Fruit fly (Drosophila melanogaster) whole organism, embryonic: Measurements from ENCODE around the gene nan.

ENCODE experiments used
- ATbp ChIP-seq: fragments of 200-800 bp; sonication (Bioruptor generic); optimal IDR thresholded peaks from 2 replicates; lab custom pipeline; 2017; ENCODE audit warnings: missing biosample characterization, mild to moderate bottlenecking, missing genetic modification characterization, missing genetic modification reagents
- Awh ChIP-seq: fragments of 200-800 bp; sonication (Bioruptor generic); IDR thresholded peaks from 2 replicates; pipeline ENCODE4, ENCODE4 v1.3.6; 2022; ENCODE audit warnings: missing biosample characterization, missing genetic modification characterization
- CG10267 ChIP-seq: fragments of 200-800 bp; sonication (Bioruptor generic); optimal IDR thresholded peaks from 2 replicates; lab custom pipeline; 2018; ENCODE audit warnings: missing biosample characterization, mild to moderate bottlenecking, missing genetic modification characterization, moderate library complexity
- CG10979 ChIP-seq: fragments of 200-800 bp; sonication (Bioruptor generic); optimal IDR thresholded peaks from 2 replicates; lab custom pipeline; 2018; ENCODE audit warnings: missing biosample characterization, mild to moderate bottlenecking, missing genetic modification characterization, moderate library complexity
- CG11504 ChIP-seq: fragments of 200-800 bp; sonication (Bioruptor generic); optimal IDR thresholded peaks from 3 replicates; lab custom pipeline; 2019; ENCODE audit warnings: missing biosample characterization, mild to moderate bottlenecking, missing genetic modification characterization, moderate library complexity
- CG12219 ChIP-seq: fragments of 200-800 bp; sonication (Bioruptor generic); optimal IDR thresholded peaks from 3 replicates; lab custom pipeline; 2018; ENCODE audit warnings: missing biosample characterization, mild to moderate bottlenecking, missing genetic modification characterization
- CG13894 ChIP-seq: fragments of 200-800 bp; sonication (Bioruptor generic); optimal IDR thresholded peaks from 3 replicates; lab custom pipeline; 2018; ENCODE audit warnings: missing biosample characterization, mild to moderate bottlenecking, missing genetic modification characterization, moderate library complexity
- CG15601 ChIP-seq: fragments of 200-800 bp; sonication (Bioruptor generic); optimal IDR thresholded peaks from 3 replicates; lab custom pipeline; 2019; ENCODE audit warnings: missing biosample characterization, mild to moderate bottlenecking, missing genetic modification characterization, moderate library complexity
- CG1603 ChIP-seq: fragments of 200-800 bp; sonication (Bioruptor generic); optimal IDR thresholded peaks from 2 replicates; lab custom pipeline; 2019; ENCODE audit warnings: missing biosample characterization, mild to moderate bottlenecking, missing genetic modification characterization, moderate library complexity
- CG18262 ChIP-seq: fragments of 200-800 bp; optimal IDR thresholded peaks from 3 replicates; lab custom pipeline; 2019; ENCODE audit warnings: missing biosample characterization, mild to moderate bottlenecking, missing genetic modification characterization, moderate library complexity
- CG18476 ChIP-seq: fragments of 200-800 bp; sonication (Bioruptor generic); optimal IDR thresholded peaks from 2 replicates; lab custom pipeline; 2016; ENCODE audit warnings: missing biosample characterization, mild to moderate bottlenecking, missing genetic modification characterization
- CG18599 ChIP-seq: fragments of 200-800 bp; sonication (Bioruptor generic); optimal IDR thresholded peaks from 3 replicates; lab custom pipeline; 2017; ENCODE audit warnings: missing biosample characterization, missing genetic modification characterization, mild to moderate bottlenecking, moderate library complexity, missing genetic modification reagents
- CG2202 ChIP-seq: fragments of 200-800 bp; sonication (Bioruptor generic); optimal IDR thresholded peaks from 2 replicates; lab custom pipeline; 2018; ENCODE audit warnings: missing biosample characterization, mild to moderate bottlenecking, missing genetic modification characterization
- CG30403 ChIP-seq: fragments of 200-800 bp; sonication (Bioruptor generic); optimal IDR thresholded peaks from 3 replicates; lab custom pipeline; 2016; ENCODE audit warnings: missing biosample characterization, missing genetic modification characterization
- CG31365 ChIP-seq: fragments of 200-800 bp; sonication (Bioruptor generic); optimal IDR thresholded peaks from 2 replicates; lab custom pipeline; 2018; ENCODE audit warnings: missing biosample characterization, mild to moderate bottlenecking, missing genetic modification characterization
- CG4707 ChIP-seq: fragments of 200-800 bp; sonication (Bioruptor generic); optimal IDR thresholded peaks from 2 replicates; lab custom pipeline; 2018; ENCODE audit warnings: missing biosample characterization, mild to moderate bottlenecking, missing genetic modification characterization, moderate library complexity
- CG4820 ChIP-seq: fragments of 200-800 bp; sonication (Bioruptor generic); optimal IDR thresholded peaks from 3 replicates; lab custom pipeline; 2016; ENCODE audit warnings: missing biosample characterization, missing genetic modification characterization
- CG5180 ChIP-seq: fragments of 200-800 bp; sonication (Bioruptor generic); optimal IDR thresholded peaks from 3 replicates; lab custom pipeline; 2017; ENCODE audit warnings: missing biosample characterization, missing genetic modification characterization, mild to moderate bottlenecking, moderate library complexity, missing genetic modification reagents
- CG6254 ChIP-seq: fragments of 200-800 bp; sonication (Bioruptor generic); optimal IDR thresholded peaks from 3 replicates; lab custom pipeline; 2017; ENCODE audit warnings: mild to moderate bottlenecking, missing biosample characterization, missing genetic modification reagents, missing genetic modification characterization
- CG7372 ChIP-seq: fragments of 200-800 bp; sonication (Bioruptor generic); IDR thresholded peaks from 2 replicates; pipeline ENCODE4 v1.3.6; 2022; ENCODE audit warnings: missing biosample characterization, missing genetic modification characterization
- CG8290 ChIP-seq, 3 experiments: fragments of 200-800 bp; sonication (Bioruptor generic); optimal IDR thresholded peaks; 2 replicates each; lab custom pipeline; 2016 to 2019; ENCODE audit warnings: missing biosample characterization in 3 of 3, missing genetic modification characterization in 3 of 3, mild to moderate bottlenecking in 2 of 3, moderate library complexity in 1 of 3
- CG9437 ChIP-seq: fragments of 200-800 bp; sonication (Bioruptor generic); optimal IDR thresholded peaks from 2 replicates; lab custom pipeline; 2018; ENCODE audit warnings: missing biosample characterization, mild to moderate bottlenecking, missing genetic modification characterization
- Fer1 ChIP-seq: fragments of 200-800 bp; sonication (Bioruptor generic); optimal IDR thresholded peaks from 2 replicates; lab custom pipeline; 2017; ENCODE audit warnings: missing biosample characterization, mild to moderate bottlenecking, missing genetic modification characterization
- Lhr ChIP-seq: fragments of 200-800 bp; sonication (Bioruptor generic); optimal IDR thresholded peaks from 3 replicates; lab custom pipeline; 2017; ENCODE audit warnings: mild to moderate bottlenecking, missing biosample characterization, missing genetic modification reagents, missing genetic modification characterization
- Med ChIP-seq: fragments of 200-800 bp; sonication (Bioruptor generic); peaks from one replicate; lab custom pipeline; 2016; ENCODE audit warnings: missing biosample characterization, missing genetic modification characterization, mild to moderate bottlenecking, inconsistent platforms, moderate library complexity
- Nf-YC ChIP-seq: fragments of 200-800 bp; optimal IDR thresholded peaks from 3 replicates; lab custom pipeline; 2019; ENCODE audit warnings: missing biosample characterization, mild to moderate bottlenecking, missing genetic modification characterization, moderate library complexity
- Six4 ChIP-seq: fragments of 200-800 bp; sonication (Bioruptor generic); optimal IDR thresholded peaks from 2 replicates; lab custom pipeline; 2016; ENCODE audit warnings: missing biosample characterization, missing genetic modification characterization
- Sox100B ChIP-seq: fragments of 200-800 bp; sonication (Bioruptor generic); optimal IDR thresholded peaks from 3 replicates; lab custom pipeline; 2018; ENCODE audit warnings: missing biosample characterization, mild to moderate bottlenecking, missing genetic modification characterization
- Spps ChIP-seq: fragments of 200-800 bp; sonication (Bioruptor generic); optimal IDR thresholded peaks from 2 replicates; lab custom pipeline; 2018; ENCODE audit warnings: missing biosample characterization, mild to moderate bottlenecking, missing genetic modification characterization
- Ssrp ChIP-seq: fragments of 200-800 bp; sonication (Bioruptor generic); optimal IDR thresholded peaks from 2 replicates; lab custom pipeline; 2018; ENCODE audit warnings: missing biosample characterization, mild to moderate bottlenecking, missing genetic modification characterization, moderate library complexity
- Xbp1 ChIP-seq: fragments of 200-800 bp; sonication (Bioruptor generic); optimal IDR thresholded peaks from 3 replicates; lab custom pipeline; 2016; ENCODE audit warnings: missing biosample characterization, mild to moderate bottlenecking, missing genetic modification characterization
- chif ChIP-seq, 2 experiments: fragments of 200-800 bp; sonication (Bioruptor generic); optimal IDR thresholded peaks; 3 replicates each; lab custom pipeline; 2016; ENCODE audit warnings: missing biosample characterization in 2 of 2, missing genetic modification characterization in 2 of 2
- crol ChIP-seq: fragments of 200-800 bp; sonication (Bioruptor generic); IDR thresholded peaks from 2 replicates; pipeline ENCODE4 v1.3.6; 2022; ENCODE audit warnings: missing biosample characterization, missing genetic modification characterization
- da ChIP-seq: fragments of 200-800 bp; sonication (Bioruptor generic); optimal IDR thresholded peaks from 2 replicates; lab custom pipeline; 2016; ENCODE audit warnings: missing biosample characterization, missing genetic modification characterization
- fd3F ChIP-seq: fragments of 200-800 bp; sonication (Bioruptor generic); optimal IDR thresholded peaks from 2 replicates; lab custom pipeline; 2018; ENCODE audit warnings: missing biosample characterization, mild to moderate bottlenecking, missing genetic modification characterization, moderate library complexity
- gcm ChIP-seq: fragments of 200-800 bp; sonication (Bioruptor generic); optimal IDR thresholded peaks from 2 replicates; lab custom pipeline; 2019; ENCODE audit warnings: missing biosample characterization, mild to moderate bottlenecking, missing genetic modification characterization, moderate library complexity
- gem ChIP-seq: fragments of 200-800 bp; sonication (Bioruptor generic); optimal IDR thresholded peaks from 2 replicates; lab custom pipeline; 2019; ENCODE audit warnings: missing biosample characterization, mild to moderate bottlenecking, missing genetic modification characterization, moderate library complexity
- grau ChIP-seq: fragments of 200-800 bp; optimal IDR thresholded peaks from 3 replicates; lab custom pipeline; 2019; ENCODE audit warnings: missing biosample characterization, mild to moderate bottlenecking, missing genetic modification characterization, moderate library complexity
- gsb-n ChIP-seq: fragments of 200-800 bp; sonication (Bioruptor generic); optimal IDR thresholded peaks from 3 replicates; lab custom pipeline; 2018; ENCODE audit warnings: missing biosample characterization, mild to moderate bottlenecking, missing genetic modification characterization
- lola ChIP-seq, 3 experiments: fragments of >200 bp in 2 of 3; fragments of 200-800 bp in 1 of 3; sonication (Bioruptor generic) in 1 of 3; optimal IDR thresholded peaks; 2 replicates each; lab custom pipeline; 2017 to 2019; ENCODE audit warnings: missing biosample characterization in 3 of 3, missing genetic modification characterization in 3 of 3, mild to moderate bottlenecking in 1 of 3, moderate library complexity in 1 of 3
- nmo ChIP-seq: fragments of 200-800 bp; sonication (Bioruptor generic); optimal IDR thresholded peaks from 2 replicates; lab custom pipeline; 2018; ENCODE audit warnings: missing biosample characterization, mild to moderate bottlenecking, missing genetic modification characterization, moderate library complexity
- row ChIP-seq: fragments of 200-800 bp; sonication (Bioruptor generic); IDR thresholded peaks from 3 replicates; pipeline ENCODE4 v1.3.6; 2022; ENCODE audit warnings: missing biosample characterization, missing genetic modification characterization
- run ChIP-seq: fragments of 200-800 bp; sonication (Bioruptor generic); optimal IDR thresholded peaks from 3 replicates; lab custom pipeline; 2018; ENCODE audit warnings: missing biosample characterization, mild to moderate bottlenecking, missing genetic modification characterization
- sens ChIP-seq: fragments of 200-800 bp; sonication (Bioruptor generic); peaks from one replicate; lab custom pipeline; 2016; ENCODE audit warnings: missing biosample characterization, missing genetic modification characterization
- stc ChIP-seq: fragments of 200-800 bp; sonication (Bioruptor generic); IDR thresholded peaks from 2 replicates; pipeline ENCODE4 v1.3.6; 2022; ENCODE audit warnings: missing biosample characterization, missing genetic modification characterization
- tap ChIP-seq: fragments of 200-800 bp; optimal IDR thresholded peaks from 3 replicates; lab custom pipeline; 2019; ENCODE audit warnings: missing biosample characterization, mild to moderate bottlenecking, missing genetic modification characterization, moderate library complexity
- unpg ChIP-seq: fragments of 200-800 bp; sonication (Bioruptor generic); optimal IDR thresholded peaks from 3 replicates; lab custom pipeline; 2018; ENCODE audit warnings: missing biosample characterization, mild to moderate bottlenecking, missing genetic modification characterization, moderate library complexity

Gene nan

DNA sequence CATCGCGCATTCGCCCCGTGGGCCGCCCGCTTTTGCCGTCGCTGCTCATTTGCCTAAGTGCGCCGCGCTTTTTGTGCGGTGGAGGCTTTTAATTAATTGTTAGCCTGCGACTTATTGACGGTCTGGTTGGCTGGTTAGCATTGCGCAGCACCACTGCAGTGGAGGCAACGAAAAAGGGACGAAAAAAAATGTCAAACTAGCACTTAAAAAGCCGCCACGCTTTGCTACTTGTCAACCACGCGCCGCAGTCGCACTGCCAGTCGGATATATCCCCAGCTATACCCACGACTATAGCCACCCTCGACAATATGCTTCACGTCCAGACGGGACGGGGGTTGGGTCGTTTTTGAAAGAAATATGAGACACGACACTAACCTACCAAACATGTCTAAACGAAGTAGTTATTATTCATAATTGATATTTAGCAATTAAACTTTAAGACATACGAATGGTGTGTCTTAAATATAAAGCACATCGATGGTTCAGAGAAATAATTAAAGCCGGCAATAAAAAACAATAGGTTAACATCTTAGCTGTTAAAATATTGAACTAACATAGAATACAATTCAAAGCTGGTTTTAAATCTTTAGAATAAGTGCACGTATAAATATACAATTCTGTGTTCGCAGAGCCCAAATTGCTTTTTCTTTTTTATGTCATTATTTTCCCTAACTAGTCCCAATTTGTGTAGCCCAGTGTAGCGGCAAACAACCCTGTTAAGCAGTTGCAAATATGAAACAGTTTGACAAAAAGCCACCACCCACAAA lies 17.1 kb downstream of the nan start (continued):
- TF ChIP-seq Fer1 (peak; percentile 8), CG7372 (peak; percentile 69; the same call in 1 of the 2 replicates), Med (GFP tag; lab: Kevin White, UChicago) (peak; percentile 30), ATbp (GFP tag; lab: Kevin White, UChicago) (peak; percentile 9), CG30403 (peak; percentile 19), CG4707 (GFP tag; lab: Kevin White, UChicago) (peak; percentile 10), CG4820 (peak; percentile 35), sens (GFP tag; lab: Kevin White, UChicago) (peak; percentile 93), CG5180 (GFP tag; lab: Kevin White, UChicago) (peak; percentile 22), CG10979 (peak; percentile 74), CG18599 (peak; percentile 12), run (peak; percentile 6), CG18476 (peak; percentile 34), gsb-n (tag; lab: Kevin White, UChicago) (peak; percentile 18), Six4 (GFP tag; lab: Kevin White, UChicago) (peak; percentile 42), Nf-YC (peak; percentile 61), Spps (tag; lab: Kevin White, UChicago) (peak; percentile 47), gem (tag; lab: Kevin White, UChicago) (peak; percentile 70), lola (GFP tag; optimal IDR thresholded peaks at IDR 0.05; lab: Kevin White, UChicago) (peak in 1 of 3 experiments; percentile 78), CG31365 (tag; lab: Kevin White, UChicago) (no peak), CG2202 (peak; percentile 1), row (GFP tag; lab: Robert Waterston, UW) (peak; percentile 50; the same call in 2 of the 3 replicates), fd3F (GFP tag; lab: Kevin White, UChicago) (no peak), CG18262 (tag; lab: Kevin White, UChicago) (peak; percentile 81), CG12219 (GFP tag; lab: Kevin White, UChicago) (peak; percentile 76), CG6254 (peak; percentile 6), CG13894 (tag; lab: Kevin White, UChicago) (no peak), CG10267 (tag; lab: Kevin White, UChicago) (peak; percentile 56), nmo (peak; percentile 64), tap (peak; percentile 3), Xbp1 (peak; percentile 46), unpg (GFP tag; lab: Kevin White, UChicago) (peak; percentile 51), CG15601 (tag; lab: Kevin White, UChicago) (peak; percentile 57), Sox100B (GFP tag; lab: Kevin White, UChicago) (peak; percentile 68), CG1603 (tag; lab: Kevin White, UChicago) (peak; percentile 8), gcm (GFP tag; lab: Kevin White, UChicago) (peak; percentile 16), grau (tag; lab: Kevin White, UChicago) (peak; percentile 75), chif (GFP tag; optimal IDR thresholded peaks at IDR 0.05; lab: Kevin White, UChicago) (peak in 1 of 2 experiments; percentile 62), CG11504 (tag; lab: Kevin White, UChicago) (peak; percentile 76), Lhr (GFP tag; lab: Kevin White, UChicago) (peak; percentile 5), Ssrp (peak; percentile 52), CG8290 (GFP tag; optimal IDR thresholded peaks at IDR 0.05; lab: Kevin White, UChicago) (peak; percentile 0), CG8290 (tag; optimal IDR thresholded peaks at IDR 0.05; lab: Kevin White, UChicago) (no peak), da (GFP tag; lab: Kevin White, UChicago) (no peak), crol (GFP tag; lab: Robert Waterston, UW) (no peak), Awh (GFP tag; lab: Robert Waterston, UW) (no peak), stc (GFP tag; lab: Robert Waterston, UW) (no peak), CG9437 (GFP tag; lab: Kevin White, UChicago) (peak; percentile 22)
